Fruit fly (Drosophila melanogaster): ENCODE data around the gene CG31205.

dm6 chr3R:20782104-20782654 lies 50.7 kb downstream of the CG31205 start:
- TF ChIP-seq psq (optimal IDR thresholded peaks at IDR 0.05) (no peak), insv (optimal IDR thresholded peaks at IDR 0.05) (no peak), Myc (optimal IDR thresholded peaks at IDR 0.05) (no peak), Sin3A (optimal IDR thresholded peaks at IDR 0.05) (no peak)
